Fruit fly (Drosophila melanogaster): Measurements from ENCODE around the gene Parp1.

The Parp1 gene

DNA sequence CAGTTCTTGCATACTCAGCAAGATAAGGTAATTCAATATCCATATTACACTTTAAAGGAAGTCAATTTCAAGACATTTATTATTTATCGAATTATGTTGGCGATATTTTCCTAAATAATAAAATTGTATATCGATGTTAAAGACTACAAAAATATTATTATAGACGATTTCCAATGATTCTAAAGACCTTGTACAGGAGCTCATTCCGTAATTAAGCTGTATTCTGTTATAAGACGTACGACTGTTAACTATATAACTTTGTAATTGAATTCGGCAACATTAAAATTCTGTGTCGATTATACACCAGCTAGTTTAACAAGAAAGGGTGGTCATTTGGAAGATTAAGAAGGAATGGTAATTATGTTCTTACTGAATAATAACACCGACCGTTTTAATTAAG, at the start of gene Parp1:
Gene Parp1 (minus strand): TSS at position 118 of the 400 bp plus-strand sequence.
- TF ChIP-seq Hr51 (GFP tag; optimal IDR thresholded peaks at IDR 0.05) (no peak), CG1024 (GFP tag; IDR thresholded peaks at IDR 0.05) (peak; percentile 96), BEAF-32 (GFP tag; optimal IDR thresholded peaks at IDR 0.05) (peak; percentile 43), ap (GFP tag; IDR thresholded peaks at IDR 0.05) (no peak), CG17802 (tag; optimal IDR thresholded peaks at IDR 0.05) (peak; percentile 92), HLH3B (GFP tag; IDR thresholded peaks at IDR 0.05) (no peak), Dref (GFP tag; IDR thresholded peaks at IDR 0.05) (peak; percentile 54; the same call in 1 of the 2 replicates), sens (GFP tag) (peak; percentile 24), az2 (GFP tag; optimal IDR thresholded peaks at IDR 0.05) (no peak), CG1603 (tag; optimal IDR thresholded peaks at IDR 0.05) (peak; percentile 80), mld (GFP tag; IDR thresholded peaks at IDR 0.05; ENCODE audit: partially characterized antibody) (no peak), CG30020 (tag; optimal IDR thresholded peaks at IDR 0.05) (peak; percentile 96), Optix (GFP tag; IDR thresholded peaks at IDR 0.05) (no peak), ssp (GFP tag; IDR thresholded peaks at IDR 0.05) (peak; percentile 96), CG11085 (GFP tag; IDR thresholded peaks at IDR 0.05) (no peak), CG7357 (GFP tag; IDR thresholded peaks at IDR 0.05) (peak; percentile 84), ftz-f1 (GFP tag; optimal IDR thresholded peaks at IDR 0.05) (no peak), jumu (GFP tag; optimal IDR thresholded peaks at IDR 0.05) (no peak), CG10366 (GFP tag; IDR thresholded peaks at IDR 0.05) (no peak), CG4617 (GFP tag; optimal IDR thresholded peaks at IDR 0.05; ENCODE audit: borderline replicate concordance) (peak; percentile 1), CG8290 (GFP tag; optimal IDR thresholded peaks at IDR 0.05) (peak; percentile 1), CG8290 (tag; optimal IDR thresholded peaks at IDR 0.05) (no peak)

DNA sequence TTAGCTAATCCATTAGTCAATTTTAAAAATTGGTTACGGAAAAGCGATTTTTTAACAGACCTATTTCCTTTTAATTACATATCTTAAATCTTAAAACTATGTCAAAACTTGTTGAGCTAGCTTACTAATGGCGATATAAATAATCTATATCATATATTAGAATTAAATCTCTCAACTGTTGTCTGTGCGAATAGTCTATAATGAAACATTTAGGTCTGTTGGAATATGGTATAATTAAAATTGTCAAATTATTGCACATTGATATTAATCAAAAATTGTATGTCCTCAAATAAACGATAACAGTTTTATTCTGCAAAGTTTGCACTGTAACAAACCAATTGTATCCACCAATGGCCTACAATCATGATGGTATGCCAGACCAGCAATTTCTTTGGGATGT, 36.0 kb upstream of the Parp1 start, which contains the start of gene Alg-2:
Gene Alg-2 (plus strand): TSS at position 277 of the 400 bp plus-strand sequence.
- TF ChIP-seq eve (GFP tag; optimal IDR thresholded peaks at IDR 0.05): no peak
- no peak for TF ChIP-seq yki (optimal IDR thresholded peaks at IDR 0.05)
- no peak for TF ChIP-seq CG1792 (GFP tag; optimal IDR thresholded peaks at IDR 0.05)
- no peak for TF ChIP-seq D19A (tag; optimal IDR thresholded peaks at IDR 0.05)
- TF ChIP-seq Ravus (GFP tag; IDR thresholded peaks at IDR 0.05): no peak
- no peak for TF ChIP-seq CG11695 (GFP tag; IDR thresholded peaks at IDR 0.05)
- no peak for TF ChIP-seq wdn (GFP tag; IDR thresholded peaks at IDR 0.05)
- no peak for TF ChIP-seq CG5953 (GFP tag; IDR thresholded peaks at IDR 0.05)
- TF ChIP-seq cg (GFP tag; optimal IDR thresholded peaks at IDR 0.05): no peak
- no peak for TF ChIP-seq bowl (GFP tag; IDR thresholded peaks at IDR 0.05)
- TF ChIP-seq Dfd (GFP tag; optimal IDR thresholded peaks at IDR 0.05): peak in 1 of 2 experiments; percentile 68
- TF ChIP-seq Chrac-16 (GFP tag; optimal IDR thresholded peaks at IDR 0.05): no peak
- no peak for TF ChIP-seq CG15601 (tag; optimal IDR thresholded peaks at IDR 0.05)
- peak; percentile 73 for TF ChIP-seq CG4617 (GFP tag; optimal IDR thresholded peaks at IDR 0.05; ENCODE audit: borderline replicate concordance)
- TF ChIP-seq Hr78 (GFP tag; optimal IDR thresholded peaks at IDR 0.05): peak in 1 of 2 experiments; percentile 7
- TF ChIP-seq CG14014 (GFP tag; IDR thresholded peaks at IDR 0.05): no peak
- peak; percentile 100 for TF ChIP-seq CG1024 (GFP tag; IDR thresholded peaks at IDR 0.05)
- no peak for TF ChIP-seq CrebB (tag; optimal IDR thresholded peaks at IDR 0.05)
- TF ChIP-seq kni (GFP tag; optimal IDR thresholded peaks at IDR 0.05): no peak
- peak; percentile 52; the same call in 2 of the 3 replicates for TF ChIP-seq CG17361 (GFP tag; IDR thresholded peaks at IDR 0.05)
- no peak for TF ChIP-seq CG33557 (GFP tag; optimal IDR thresholded peaks at IDR 0.05)
- TF ChIP-seq CG6791 (GFP tag; IDR thresholded peaks at IDR 0.05; ENCODE audit: partially characterized antibody): no peak
- TF ChIP-seq Dip2 (GFP tag; IDR thresholded peaks at IDR 0.05): no peak
- no peak for TF ChIP-seq usp (GFP tag; optimal IDR thresholded peaks at IDR 0.05)
- TF ChIP-seq gsb-n (tag; optimal IDR thresholded peaks at IDR 0.05): no peak
- TF ChIP-seq CG17186 (GFP tag; optimal IDR thresholded peaks at IDR 0.05): no peak
- TF ChIP-seq crp (GFP tag; optimal IDR thresholded peaks at IDR 0.05): no peak
- TF ChIP-seq CG11085 (GFP tag; IDR thresholded peaks at IDR 0.05): no peak
- TF ChIP-seq CG8089 (GFP tag; optimal IDR thresholded peaks at IDR 0.05): peak; percentile 21
- TF ChIP-seq CG11456 (GFP tag; IDR thresholded peaks at IDR 0.05): no peak
- TF ChIP-seq CG1603 (tag; optimal IDR thresholded peaks at IDR 0.05): peak; percentile 99
- TF ChIP-seq luna (GFP tag; optimal IDR thresholded peaks at IDR 0.05): no peak
- no peak for TF ChIP-seq Atf6 (GFP tag; IDR thresholded peaks at IDR 0.05)
- no peak for TF ChIP-seq Neu2 (GFP tag; optimal IDR thresholded peaks at IDR 0.05; ENCODE audit: borderline replicate concordance)
